Worm (Caenorhabditis elegans) whole organism, L2 larva: Measurements from ENCODE around the gene nekl-4.

Experiments
- C34F6.9 ChIP-seq: fragments of 150-350 bp; optimal IDR thresholded peaks from 2 replicates; lab custom pipeline; 2014; ENCODE audit warnings: missing biosample characterization, missing genetic modification characterization
- F13H6.1 ChIP-seq: sonication (generic microtip); optimal IDR thresholded peaks from 2 replicates; lab custom pipeline; 2016; ENCODE audit warnings: missing genetic modification characterization, missing compliant biosample characterization
- R02D3.7 ChIP-seq: fragments of 150-350 bp; optimal IDR thresholded peaks from 2 replicates; lab custom pipeline; 2014; ENCODE audit warnings: missing biosample characterization, missing genetic modification characterization
- Y55F3AM.14 ChIP-seq: fragments of 200-800 bp; sonication (Bioruptor generic); optimal IDR thresholded peaks from 2 replicates; lab custom pipeline; 2018; ENCODE audit warnings: mild to moderate bottlenecking, missing genetic modification characterization, missing compliant biosample characterization
- ZK546.5 ChIP-seq: sonication (generic microtip); optimal IDR thresholded peaks from 2 replicates; lab custom pipeline; 2017; ENCODE audit warnings: missing biosample characterization, missing genetic modification characterization
- alr-1 ChIP-seq: fragments of 150-350 bp; optimal IDR thresholded peaks from 2 replicates; lab custom pipeline; 2014; ENCODE audit warnings: missing biosample characterization, missing genetic modification characterization
- aly-2 ChIP-seq: fragments of 150-350 bp; optimal IDR thresholded peaks from 2 replicates; lab custom pipeline; 2014; ENCODE audit warnings: missing biosample characterization, missing genetic modification characterization
- ama-1 ChIP-seq: fragments of 150-350 bp; optimal IDR thresholded peaks from 2 replicates; lab custom pipeline; 2018; ENCODE audit warnings: inconsistent platforms
- blmp-1 ChIP-seq: sonication (generic microtip); optimal IDR thresholded peaks from 2 replicates; lab custom pipeline; 2017; ENCODE audit warnings: missing genetic modification characterization, mild to moderate bottlenecking, missing compliant biosample characterization, antibody characterized with exemption, moderate library complexity; ENCODE audit not compliant: insufficient read depth
- ceh-16 ChIP-seq: fragments of 150-350 bp; optimal IDR thresholded peaks from 2 replicates; lab custom pipeline; 2014; ENCODE audit warnings: missing biosample characterization, missing genetic modification characterization
- ceh-82 ChIP-seq: fragments of 150-350 bp; optimal IDR thresholded peaks from 2 replicates; lab custom pipeline; 2014; ENCODE audit warnings: missing biosample characterization, missing genetic modification characterization
- crh-2 ChIP-seq: sonication (generic microtip); optimal IDR thresholded peaks from 2 replicates; lab custom pipeline; 2017; ENCODE audit warnings: missing biosample characterization, missing genetic modification characterization
- dmd-4 ChIP-seq: sonication (generic microtip); optimal IDR thresholded peaks from 2 replicates; lab custom pipeline; 2017; ENCODE audit warnings: missing biosample characterization, missing genetic modification characterization
- egl-27 ChIP-seq: sonication (generic microtip); optimal IDR thresholded peaks from 3 replicates; lab custom pipeline; 2017; ENCODE audit warnings: missing biosample characterization, missing genetic modification reagents, missing genetic modification characterization
- elt-1 ChIP-seq: fragments of 150-350 bp; optimal IDR thresholded peaks from 2 replicates; lab custom pipeline; 2014; ENCODE audit warnings: missing biosample characterization, missing genetic modification characterization
- elt-3 ChIP-seq: sonication (generic microtip); optimal IDR thresholded peaks from 2 replicates; lab custom pipeline; 2017; ENCODE audit warnings: missing biosample characterization, missing genetic modification characterization
- fos-1 ChIP-seq: fragments of 150-350 bp; optimal IDR thresholded peaks from 2 replicates; lab custom pipeline; 2014; ENCODE audit warnings: missing biosample characterization, missing genetic modification characterization
- gmeb-1 ChIP-seq: fragments of 150-350 bp; optimal IDR thresholded peaks from 2 replicates; lab custom pipeline; 2014; ENCODE audit warnings: missing biosample characterization, missing genetic modification characterization
- lin-11 ChIP-seq: fragments of 150-350 bp; sonication (generic microtip); optimal IDR thresholded peaks from 2 replicates; lab custom pipeline; 2014; ENCODE audit warnings: missing biosample characterization, missing genetic modification characterization, inconsistent platforms, mixed read lengths
- lin-13 ChIP-seq: fragments of 150-350 bp; optimal IDR thresholded peaks from 2 replicates; lab custom pipeline; 2014; ENCODE audit warnings: missing biosample characterization, missing genetic modification reagents, missing genetic modification characterization
- lin-39 ChIP-seq: fragments of 150-350 bp; optimal IDR thresholded peaks from 2 replicates; lab custom pipeline; 2014; ENCODE audit warnings: missing biosample characterization, missing genetic modification reagents, missing genetic modification characterization
- lsy-2 ChIP-seq, 2 experiments: fragments of 150-350 bp in 1 of 2; sonication (generic microtip) in 1 of 2; optimal IDR thresholded peaks; 2 replicates each; lab custom pipeline; 2014 to 2017; ENCODE audit warnings: missing biosample characterization in 2 of 2, missing genetic modification characterization in 2 of 2
- mab-5 ChIP-seq: fragments of 150-350 bp; optimal IDR thresholded peaks from 2 replicates; lab custom pipeline; 2014; ENCODE audit warnings: missing biosample characterization, missing genetic modification characterization
- mbf-1 ChIP-seq: sonication (generic microtip); optimal IDR thresholded peaks from 2 replicates; lab custom pipeline; 2017; ENCODE audit warnings: missing biosample characterization, missing genetic modification characterization
- mdl-1 ChIP-seq, 2 experiments: fragments of 150-350 bp in 1 of 2; sonication (generic microtip) in 1 of 2; optimal IDR thresholded peaks; 2 replicates each; lab custom pipeline; 2017; ENCODE audit warnings: missing biosample characterization in 2 of 2, missing genetic modification characterization in 2 of 2
- nhr-10 ChIP-seq: sonication (generic microtip); optimal IDR thresholded peaks from 2 replicates; lab custom pipeline; 2017; ENCODE audit warnings: missing biosample characterization, missing genetic modification characterization
- nhr-11 ChIP-seq: fragments of 150-350 bp; optimal IDR thresholded peaks from 2 replicates; lab custom pipeline; 2014; ENCODE audit warnings: missing biosample characterization, missing genetic modification characterization
- nhr-12 ChIP-seq: fragments of 150-350 bp; optimal IDR thresholded peaks from 2 replicates; lab custom pipeline; 2014; ENCODE audit warnings: missing biosample characterization, missing genetic modification characterization
- nhr-129 ChIP-seq: fragments of 150-350 bp; optimal IDR thresholded peaks from 2 replicates; lab custom pipeline; 2014; ENCODE audit warnings: missing biosample characterization, missing genetic modification characterization
- nhr-21 ChIP-seq: fragments of 150-350 bp; optimal IDR thresholded peaks from 2 replicates; lab custom pipeline; 2014; ENCODE audit warnings: missing biosample characterization, missing genetic modification characterization
- nhr-23 ChIP-seq: fragments of 150-350 bp; optimal IDR thresholded peaks from 2 replicates; lab custom pipeline; 2014; ENCODE audit warnings: missing biosample characterization, missing genetic modification reagents, missing genetic modification characterization
- nhr-237 ChIP-seq: fragments of 150-350 bp; optimal IDR thresholded peaks from 2 replicates; lab custom pipeline; 2014; ENCODE audit warnings: missing biosample characterization, missing genetic modification characterization
- nhr-25 ChIP-seq: fragments of 150-350 bp; sonication (generic microtip); optimal IDR thresholded peaks from 3 replicates; lab custom pipeline; 2014; ENCODE audit warnings: missing biosample characterization, missing genetic modification characterization
- nhr-6 ChIP-seq: fragments of 150-350 bp; optimal IDR thresholded peaks from 2 replicates; lab custom pipeline; 2014; ENCODE audit warnings: missing biosample characterization, missing genetic modification characterization
- nhr-77 ChIP-seq: fragments of 150-350 bp; optimal IDR thresholded peaks from 2 replicates; lab custom pipeline; 2014; ENCODE audit warnings: missing biosample characterization, missing genetic modification characterization
- peb-1 ChIP-seq: fragments of 150-350 bp; optimal IDR thresholded peaks from 2 replicates; lab custom pipeline; 2014; ENCODE audit warnings: missing biosample characterization, missing genetic modification characterization
- sem-4 ChIP-seq: fragments of 150-350 bp; optimal IDR thresholded peaks from 2 replicates; lab custom pipeline; 2014; ENCODE audit warnings: missing biosample characterization, missing genetic modification reagents, missing genetic modification characterization
- skn-1 ChIP-seq: sonication (generic microtip); optimal IDR thresholded peaks from 2 replicates; lab custom pipeline; 2017; ENCODE audit warnings: missing biosample characterization, missing genetic modification characterization
- sma-3 ChIP-seq: sonication (generic microtip); optimal IDR thresholded peaks from 2 replicates; lab custom pipeline; 2016; ENCODE audit warnings: missing genetic modification reagents, missing genetic modification characterization, missing compliant biosample characterization
- sma-9 ChIP-seq, 2 experiments: fragments of 150-350 bp in 1 of 2; sonication (generic microtip) in 1 of 2; optimal IDR thresholded peaks; 2 replicates each; lab custom pipeline; 2014 to 2016; ENCODE audit warnings: missing genetic modification characterization in 2 of 2, mild to moderate bottlenecking in 1 of 2, missing biosample characterization in 1 of 2, missing compliant biosample characterization in 1 of 2, missing genetic modification reagents in 1 of 2, moderate library complexity in 1 of 2
- snpc-4 ChIP-seq: fragments of 150-350 bp; optimal IDR thresholded peaks from 2 replicates; lab custom pipeline; 2014; ENCODE audit warnings: missing biosample characterization, missing genetic modification characterization
- unc-39 ChIP-seq: fragments of 150-350 bp; optimal IDR thresholded peaks from 2 replicates; lab custom pipeline; 2014; ENCODE audit warnings: missing biosample characterization, missing genetic modification characterization
- unc-55 ChIP-seq: fragments of 150-350 bp; sonication (generic microtip); optimal IDR thresholded peaks from 3 replicates; lab custom pipeline; 2014; ENCODE audit warnings: missing biosample characterization, missing genetic modification reagents, missing genetic modification characterization
- unc-62 ChIP-seq: fragments of 150-350 bp; optimal IDR thresholded peaks from 2 replicates; lab custom pipeline; 2014; ENCODE audit warnings: missing biosample characterization, missing genetic modification reagents, missing genetic modification characterization
- zag-1 ChIP-seq: fragments of 150-350 bp; optimal IDR thresholded peaks from 2 replicates; lab custom pipeline; 2014; ENCODE audit warnings: missing biosample characterization, missing genetic modification characterization
- ztf-1 ChIP-seq: fragments of 200-800 bp; sonication (Bioruptor generic); conservative IDR thresholded peaks from 2 replicates; pipeline ENCODE4 v1.3.6; 2022; ENCODE audit warnings: missing genetic modification characterization, missing compliant biosample characterization
- ztf-11 ChIP-seq: sonication (generic microtip); optimal IDR thresholded peaks from 2 replicates; lab custom pipeline; 2017; ENCODE audit warnings: missing biosample characterization, missing genetic modification characterization
- ztf-4 ChIP-seq: fragments of 150-350 bp; optimal IDR thresholded peaks from 2 replicates; lab custom pipeline; 2014; ENCODE audit warnings: missing biosample characterization, missing genetic modification characterization

Gene nekl-4

DNA sequence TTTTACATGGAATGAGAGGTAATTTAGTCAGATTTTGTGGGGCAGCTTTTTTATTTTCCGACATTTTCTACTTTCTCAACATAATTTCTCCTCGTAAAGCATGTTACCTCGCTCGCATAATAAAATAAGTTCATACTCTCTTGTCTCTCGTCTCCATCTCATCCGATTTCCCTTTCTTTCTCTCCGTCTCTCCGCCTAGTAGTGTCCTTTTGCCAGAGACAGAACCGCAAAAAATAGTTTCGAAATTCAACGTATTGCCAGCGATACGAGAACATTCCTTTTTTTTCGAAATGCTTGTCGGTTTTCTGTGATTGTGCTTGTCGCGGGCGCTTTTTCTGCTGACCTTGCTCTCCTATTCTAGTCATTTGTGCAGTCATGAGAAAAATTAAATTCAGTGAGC, 13.2 kb downstream of the nekl-4 start (continued):
- TF ChIP-seq elt-1 (tag; lab: Kevin White, UChicago): no peak
- TF ChIP-seq snpc-4: peak; percentile 16
- no peak for TF ChIP-seq ZK546.5 (tag; lab: Kevin White, UChicago)
- no peak for TF ChIP-seq lin-13 (GFP tag; lab: Kevin White, UChicago)
- no peak for TF ChIP-seq nhr-12 (tag; lab: Kevin White, UChicago)
- TF ChIP-seq ceh-16: peak; percentile 14

DNA sequence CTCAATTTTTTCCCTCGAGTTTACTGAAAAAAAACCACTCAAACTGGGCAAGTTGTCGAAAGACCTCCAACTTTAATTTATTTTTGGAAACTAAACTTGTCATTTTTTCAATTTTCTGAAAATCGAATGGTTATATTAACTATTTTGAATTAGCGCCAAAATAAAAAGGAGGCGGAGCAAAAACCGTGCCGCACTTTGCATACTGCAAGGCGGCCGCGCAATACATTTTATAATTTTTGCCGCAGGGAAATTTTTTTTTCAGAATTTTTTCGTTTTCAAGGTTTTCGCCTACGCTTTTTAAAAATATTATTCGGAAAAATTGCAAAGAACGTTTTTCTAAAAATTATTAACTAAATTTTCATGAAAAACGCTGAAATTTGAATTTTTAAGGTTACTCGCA, 13.7 kb downstream of the nekl-4 start:
- TF ChIP-seq C34F6.9 (tag; lab: Kevin White, UChicago): no peak
- TF ChIP-seq mab-5 (tag; lab: Kevin White, UChicago): no peak
- no peak for TF ChIP-seq ama-1 (lab: Kevin White, UChicago)
- TF ChIP-seq, all 48 proteins: peak for 0

DNA sequence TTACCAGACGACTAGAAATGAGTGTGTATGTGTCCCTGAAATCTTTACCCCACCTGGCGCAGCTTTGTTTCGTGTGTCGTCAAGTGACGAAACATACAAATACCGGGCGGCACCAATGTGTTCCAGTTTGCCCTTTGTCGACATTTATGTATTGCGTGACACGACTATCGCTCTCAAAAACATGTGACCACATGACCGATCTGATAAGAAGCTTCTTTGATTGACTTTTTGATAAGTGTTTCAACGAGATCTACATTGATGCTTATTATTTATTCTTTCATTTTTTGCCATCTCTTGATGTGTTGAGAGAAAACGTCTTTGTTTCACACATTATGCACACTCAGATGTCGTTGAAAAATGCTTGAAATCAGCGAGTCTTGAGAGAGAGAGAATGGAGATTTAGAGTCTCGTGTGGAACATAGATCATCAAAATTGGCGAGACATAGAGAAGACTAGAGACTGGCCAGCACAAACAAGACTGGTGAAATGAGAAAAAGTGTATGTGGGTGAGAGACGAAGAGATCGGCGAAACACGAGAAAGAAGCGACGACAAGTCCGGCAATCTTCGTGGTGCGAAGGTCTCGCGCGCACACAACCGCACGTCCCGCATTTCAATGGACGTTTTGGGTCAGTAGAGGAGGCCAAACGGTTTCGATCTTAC, 14.3 kb downstream of the nekl-4 start:
- TF ChIP-seq peb-1 (tag; lab: Kevin White, UChicago) (no peak), F13H6.1 (tag; lab: Kevin White, UChicago) (peak; percentile 35), elt-3 (no peak), R02D3.7 (tag; lab: Kevin White, UChicago) (no peak), ztf-1 (GFP tag; lab: Robert Waterston, UW) (no peak), nhr-25 (peak; percentile 92), nhr-21 (peak; percentile 74), alr-1 (tag; lab: Kevin White, UChicago) (no peak), lin-13 (GFP tag; lab: Kevin White, UChicago) (no peak), C34F6.9 (tag; lab: Kevin White, UChicago) (peak; percentile 74), nhr-23 (tag; lab: Kevin White, UChicago) (no peak), gmeb-1 (tag; lab: Kevin White, UChicago) (peak; percentile 52), Y55F3AM.14 (GFP tag; lab: Kevin White, UChicago) (peak; percentile 61), unc-55 (GFP tag; lab: Kevin White, UChicago) (peak; percentile 68), nhr-6 (tag; lab: Kevin White, UChicago) (peak; percentile 64), sma-3 (GFP tag; lab: Kevin White, UChicago) (peak; percentile 68), nhr-129 (peak; percentile 94), mbf-1 (tag; lab: Kevin White, UChicago) (no peak), blmp-1 (tag; lab: Kevin White, UChicago) (peak; percentile 50), sem-4 (tag; lab: Kevin White, UChicago) (peak; percentile 45), ceh-16 (no peak), elt-1 (tag; lab: Kevin White, UChicago) (peak; percentile 71), nhr-12 (tag; lab: Kevin White, UChicago) (no peak), lin-39 (tag; lab: Kevin White, UChicago) (no peak), unc-62 (GFP tag; lab: Kevin White, UChicago) (no peak), ztf-4 (tag; lab: Kevin White, UChicago) (peak; percentile 26), nhr-10 (tag; lab: Kevin White, UChicago) (peak; percentile 16), snpc-4 (no peak), ama-1 (lab: Kevin White, UChicago) (peak; percentile 69), nhr-237 (no peak), zag-1 (tag; lab: Kevin White, UChicago) (peak; percentile 33), dmd-4 (tag; lab: Kevin White, UChicago) (no peak), ceh-82 (tag; lab: Kevin White, UChicago) (no peak), lin-11 (tag; lab: Kevin White, UChicago) (peak; percentile 9), nhr-11 (tag; lab: Kevin White, UChicago) (no peak), unc-39 (tag; lab: Kevin White, UChicago) (no peak), crh-2 (peak; percentile 95), egl-27 (tag; lab: Kevin White, UChicago) (peak; percentile 8), ztf-11 (tag; lab: Kevin White, UChicago) (no peak), skn-1 (no peak), ZK546.5 (tag; lab: Kevin White, UChicago) (no peak), lsy-2 (tag; optimal IDR thresholded peaks at IDR 0.05; lab: Kevin White, UChicago) (peak; percentile 13 to 61), mab-5 (tag; lab: Kevin White, UChicago) (no peak), fos-1 (tag; lab: Kevin White, UChicago) (peak; percentile 62), mdl-1 (tag; optimal IDR thresholded peaks at IDR 0.05; lab: Kevin White, UChicago) (peak; percentile 56 to 67), aly-2 (tag; lab: Kevin White, UChicago) (no peak), nhr-77 (no peak), sma-9 (GFP tag; optimal IDR thresholded peaks at IDR 0.05; lab: Kevin White, UChicago) (peak; percentile 68), sma-9 (tag; optimal IDR thresholded peaks at IDR 0.05; lab: Kevin White, UChicago) (no peak)
- TF ChIP-seq, all 48 proteins: peak for 24
